Worm (Caenorhabditis elegans): ENCODE measurements around the gene irld-60.

DNA sequence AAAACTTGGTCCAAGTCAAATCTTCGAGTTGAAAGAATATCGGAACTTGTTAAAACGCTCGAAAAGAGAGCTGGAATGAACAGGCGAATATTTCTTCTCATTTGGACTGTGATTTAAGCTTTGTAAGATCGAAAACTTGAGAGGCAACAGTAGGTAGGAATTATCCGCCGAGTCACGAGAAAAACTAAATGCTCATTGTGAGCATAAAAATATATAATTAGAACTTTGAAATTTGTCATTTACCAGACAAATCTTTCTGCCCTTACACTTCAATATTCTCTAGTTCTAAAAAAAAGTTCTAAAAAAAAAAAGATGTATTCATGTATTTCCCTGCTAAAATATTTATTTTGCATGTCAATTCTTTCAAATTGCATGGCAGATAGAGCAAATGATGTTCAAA lies 13.5 kb upstream of the irld-60 start, which contains the start of the genes irld-19 and irld-61:
- TF ChIP-seq ref-1 (GFP tag; conservative IDR thresholded peaks at IDR 0.05) = no peak
- TF ChIP-seq klf-2 (GFP tag; conservative IDR thresholded peaks at IDR 0.05) = no peak

Measured in whole organism, midembryonic.